Worm (Caenorhabditis elegans): Measurements from ENCODE around the gene C25F9.6.

Gene C25F9.6

DNA sequence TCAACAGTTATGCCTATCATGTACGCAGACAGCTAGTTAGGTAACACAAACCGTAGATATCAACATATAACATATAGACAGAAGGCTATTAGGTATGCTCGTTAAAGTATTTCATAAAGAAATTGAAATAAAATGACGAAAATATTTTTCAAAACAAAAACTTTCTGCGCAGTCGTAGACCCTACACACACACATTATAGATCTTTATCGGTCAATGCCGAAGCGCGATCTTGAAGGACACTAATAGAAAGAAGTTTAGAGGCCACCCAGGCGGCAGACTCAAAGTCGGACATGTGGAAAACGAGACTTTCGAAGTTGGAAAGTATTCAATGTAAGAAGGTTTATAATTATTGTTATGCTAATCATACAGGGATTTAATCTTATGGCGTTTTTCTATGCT, 23.8 kb upstream of the C25F9.6 start:
- TF ChIP-seq elt-1 (tag; optimal IDR thresholded peaks at IDR 0.05) = peak; percentile 95
- peak; percentile 32 for TF ChIP-seq nhr-25 (tag; optimal IDR thresholded peaks at IDR 0.05)
- no peak for TF ChIP-seq fkh-2 (tag; optimal IDR thresholded peaks at IDR 0.05)
- no peak for TF ChIP-seq nhr-43 (tag; optimal IDR thresholded peaks at IDR 0.05; ENCODE audit: poor library complexity, severe bottlenecking)
- TF ChIP-seq pqm-1 (tag; optimal IDR thresholded peaks at IDR 0.05) = no peak
- TF ChIP-seq ceh-28 (tag; optimal IDR thresholded peaks at IDR 0.05) = no peak
- no peak for TF ChIP-seq nhr-77 (tag; optimal IDR thresholded peaks at IDR 0.05)
- no peak for TF ChIP-seq unc-62 (GFP tag; optimal IDR thresholded peaks at IDR 0.05)
- no peak for TF ChIP-seq fkh-10 (GFP tag; optimal IDR thresholded peaks at IDR 0.05)
- no peak for TF ChIP-seq mdl-1 (tag; optimal IDR thresholded peaks at IDR 0.05)
- no peak for TF ChIP-seq tbx-2 (tag; optimal IDR thresholded peaks at IDR 0.05)
- no peak for TF ChIP-seq snpc-4 (tag; optimal IDR thresholded peaks at IDR 0.05)

DNA sequence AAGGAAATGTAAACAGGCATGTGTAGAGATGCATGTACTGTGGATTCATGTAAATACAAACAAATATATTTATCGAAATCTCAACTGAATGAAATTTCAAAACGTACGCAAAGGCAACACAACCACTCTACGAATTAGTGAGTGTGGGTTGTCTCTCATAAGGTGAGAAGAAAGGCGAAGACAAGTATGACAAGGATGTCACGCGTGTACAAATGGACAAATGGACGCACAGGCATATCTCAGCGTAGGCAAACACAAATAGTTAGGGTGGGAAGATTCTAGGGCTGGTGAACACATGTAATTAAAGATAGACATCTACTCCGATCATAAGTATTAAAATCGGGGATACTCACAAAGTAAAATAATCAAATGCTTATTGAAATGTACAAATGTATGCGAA, 23.0 kb upstream of the C25F9.6 start:
- TF ChIP-seq ceh-28 (tag; optimal IDR thresholded peaks at IDR 0.05) = no peak
- peak; percentile 86 for TF ChIP-seq elt-1 (tag; optimal IDR thresholded peaks at IDR 0.05)
- no peak for TF ChIP-seq lin-39 (tag; optimal IDR thresholded peaks at IDR 0.05)
- TF ChIP-seq nhr-25 (tag; optimal IDR thresholded peaks at IDR 0.05) = peak; percentile 29
- TF ChIP-seq nhr-43 (tag; optimal IDR thresholded peaks at IDR 0.05; ENCODE audit: poor library complexity, severe bottlenecking) = peak; percentile 27
- no peak for TF ChIP-seq egl-5 (tag; optimal IDR thresholded peaks at IDR 0.05)
- TF ChIP-seq elt-3 (tag; optimal IDR thresholded peaks at IDR 0.05) = no peak
- TF ChIP-seq nhr-12 (tag; optimal IDR thresholded peaks at IDR 0.05) = no peak
- no peak for TF ChIP-seq nhr-11 (tag; optimal IDR thresholded peaks at IDR 0.05)
- no peak for TF ChIP-seq unc-39 (tag; optimal IDR thresholded peaks at IDR 0.05)

DNA sequence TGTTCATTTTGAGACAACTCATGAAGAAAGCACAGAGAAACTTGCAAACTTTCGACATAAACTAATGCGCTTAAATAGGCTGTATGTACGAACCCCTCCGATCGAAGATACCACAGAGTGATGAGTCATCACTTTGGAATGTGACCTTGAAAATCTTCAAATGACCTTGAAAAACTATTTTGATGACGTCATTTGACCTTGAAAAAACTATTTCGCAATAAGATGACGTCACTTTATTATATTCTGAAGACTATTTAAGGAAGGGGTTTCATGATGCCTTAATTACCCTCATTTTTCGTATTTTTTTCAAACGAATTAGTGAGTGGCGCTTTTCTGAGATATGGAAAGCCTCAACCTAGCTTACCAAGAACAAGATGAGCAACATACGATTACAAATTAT, 16.0 kb upstream of the C25F9.6 start, which contains the start of gene C25F9.2:
TSS of gene C25F9.2 (plus strand) at position 341 of the 400 bp plus-strand sequence.
- TF ChIP-seq nhr-25 (tag; optimal IDR thresholded peaks at IDR 0.05) (peak; percentile 57), elt-2 (tag; optimal IDR thresholded peaks at IDR 0.05) (no peak)

DNA sequence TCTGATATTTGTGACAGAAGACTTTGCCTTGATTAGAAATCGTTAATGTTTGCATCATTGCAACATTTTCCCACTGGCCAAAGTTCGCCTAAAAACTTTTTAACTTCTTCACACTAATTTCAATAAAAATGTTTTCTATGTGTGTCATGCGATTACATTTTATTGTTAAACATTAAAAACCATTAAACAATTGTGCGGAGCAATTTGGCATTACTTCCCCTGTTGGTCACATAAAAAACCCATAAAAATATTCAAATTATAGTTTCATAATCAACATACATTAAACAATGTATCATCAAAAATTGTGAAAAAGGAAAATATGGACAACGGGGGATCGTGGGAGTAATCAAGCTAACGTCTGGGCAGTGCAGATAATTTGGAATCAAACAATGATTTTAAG, 14.2 kb upstream of the C25F9.6 start:
- TF ChIP-seq pqm-1 (tag; optimal IDR thresholded peaks at IDR 0.05) (peak; percentile 7), elt-2 (tag; optimal IDR thresholded peaks at IDR 0.05) (peak; percentile 65)

DNA sequence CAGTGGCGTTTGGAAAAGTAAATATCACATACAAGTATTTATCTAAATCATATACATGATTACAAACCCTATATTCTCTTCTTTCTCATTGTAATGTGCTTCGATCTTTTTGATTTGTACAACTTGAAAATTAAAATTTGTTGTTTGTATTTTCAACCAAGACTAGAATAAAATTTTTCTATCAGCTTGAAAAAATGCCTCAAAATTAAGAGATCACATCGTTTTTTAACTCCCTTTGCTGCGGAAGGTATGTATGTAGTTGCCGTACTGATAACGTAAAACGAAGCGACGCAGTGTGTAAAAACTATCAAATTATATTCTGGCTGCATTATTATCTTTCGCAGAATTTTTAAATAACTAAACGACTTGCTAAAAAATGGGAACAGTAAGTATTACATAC, 12.7 kb upstream of the C25F9.6 start, which contains the start of gene C25F9.15:
TSS of gene C25F9.15 (plus strand) at position 301 of the 400 bp plus-strand sequence.
- TF ChIP-seq unc-62 (GFP tag; optimal IDR thresholded peaks at IDR 0.05) (no peak), ztf-4 (tag; optimal IDR thresholded peaks at IDR 0.05) (no peak), pha-4 (tag; optimal IDR thresholded peaks at IDR 0.05) (no peak), elt-2 (tag; optimal IDR thresholded peaks at IDR 0.05) (peak; percentile 42)

DNA sequence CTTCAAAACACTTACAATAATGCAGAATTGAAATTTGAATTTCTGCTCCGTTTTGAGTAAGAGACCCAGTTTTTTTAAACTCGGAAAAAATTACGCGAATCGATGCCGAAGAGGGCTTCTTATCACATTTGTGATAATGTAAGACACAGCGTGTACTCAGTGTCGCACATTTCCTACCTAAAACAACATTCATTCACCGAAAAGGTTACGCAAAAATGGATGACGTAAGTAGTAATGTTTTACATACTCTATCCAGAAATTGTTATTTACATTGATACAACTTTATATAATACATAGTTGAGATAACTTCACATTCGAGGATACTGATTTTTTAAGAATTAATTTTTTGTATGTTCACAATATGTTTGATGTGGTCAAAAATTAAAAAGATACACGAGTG, 11.3 kb upstream of the C25F9.6 start, which contains the start of the genes C25F9.4 and C25F9.9:
TSS of gene C25F9.4 (minus strand) at position 101 of the 400 bp plus-strand sequence.
TSS of gene C25F9.9 (plus strand) at position 137 of the 400 bp plus-strand sequence.
- TF ChIP-seq fkh-10 (GFP tag; optimal IDR thresholded peaks at IDR 0.05) (no peak), elt-2 (tag; optimal IDR thresholded peaks at IDR 0.05) (peak; percentile 48)

DNA sequence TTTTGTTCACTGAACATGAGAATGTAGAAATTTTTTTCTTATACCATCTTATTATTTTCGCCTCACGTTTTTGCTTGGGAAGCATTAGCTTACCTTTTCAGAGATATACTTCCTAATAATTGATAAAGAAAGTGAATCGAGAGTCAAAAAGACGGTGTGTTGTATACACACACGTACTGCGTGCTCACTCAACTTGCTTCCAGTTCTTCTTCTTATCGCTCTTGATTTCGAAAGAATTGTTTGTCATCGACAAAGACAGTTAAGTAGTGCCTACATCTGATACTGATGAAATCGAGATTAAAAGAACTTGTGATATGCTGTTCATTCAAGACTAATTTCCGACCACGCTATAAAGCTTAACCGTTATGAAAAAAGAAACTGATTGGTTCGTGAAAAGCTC, 5.5 kb upstream of the C25F9.6 start, which contains the start of gene C25F9.5:
TSS of gene C25F9.5 (minus strand) at position 195 of the 400 bp plus-strand sequence.
- TF ChIP-seq pha-4 (tag; optimal IDR thresholded peaks at IDR 0.05) (peak; percentile 28), nhr-43 (tag; optimal IDR thresholded peaks at IDR 0.05; ENCODE audit: poor library complexity, severe bottlenecking) (no peak), nfya-1 (tag; optimal IDR thresholded peaks at IDR 0.05; ENCODE audit: insufficient read depth) (no peak), jun-1 (tag; optimal IDR thresholded peaks at IDR 0.05) (peak; percentile 64), elt-2 (tag; optimal IDR thresholded peaks at IDR 0.05) (peak; percentile 81), ama-1 (optimal IDR thresholded peaks at IDR 0.05) (no peak), zag-1 (tag; optimal IDR thresholded peaks at IDR 0.05) (no peak), nhr-28 (tag; optimal IDR thresholded peaks at IDR 0.05) (no peak), pqm-1 (tag; optimal IDR thresholded peaks at IDR 0.05) (peak; percentile 58), elt-1 (tag; optimal IDR thresholded peaks at IDR 0.05) (no peak)

DNA sequence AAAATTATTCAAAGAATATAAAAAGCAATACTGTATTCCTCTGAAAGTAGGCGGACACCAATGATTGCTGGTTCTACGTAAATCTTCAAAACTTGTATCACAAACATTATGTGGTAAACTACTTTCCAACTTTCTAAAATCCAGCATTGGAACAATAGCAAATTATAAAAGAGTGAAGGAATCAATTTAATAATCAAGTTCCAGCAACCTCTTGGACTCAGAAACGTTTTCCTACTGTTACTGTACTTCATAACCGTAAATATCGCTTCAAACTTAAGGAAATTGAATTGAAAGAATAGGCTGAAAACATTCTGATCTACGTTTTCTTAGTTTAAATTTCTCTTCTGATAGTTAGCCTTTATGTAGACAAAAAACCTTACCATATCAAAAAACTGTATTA, 1.5 kb downstream of the C25F9.6 start:
- TF ChIP-seq lin-15B (tag; optimal IDR thresholded peaks at IDR 0.05) (no peak), ZK546.5 (tag; optimal IDR thresholded peaks at IDR 0.05) (no peak), R02D3.7 (tag; optimal IDR thresholded peaks at IDR 0.05) (no peak)
